Fruit fly (Drosophila melanogaster): Measurements from ENCODE around the gene osa.

osa gene

dm6 chr3R:17701971-17702845 lies 15.9 kb downstream of the osa start (continued):
- TF ChIP-seq OdsH (GFP tag; optimal IDR thresholded peaks at IDR 0.05) (peak; percentile 86), Ets21C (GFP tag; optimal IDR thresholded peaks at IDR 0.05) (peak; percentile 52), CG8319 (GFP tag; optimal IDR thresholded peaks at IDR 0.05) (peak; percentile 66), achi (GFP tag; optimal IDR thresholded peaks at IDR 0.05) (peak; percentile 74), CG11294 (GFP tag; IDR thresholded peaks at IDR 0.05) (peak; percentile 35; the same call in 1 of the 2 replicates), CG1621 (tag; optimal IDR thresholded peaks at IDR 0.05) (peak; percentile 77), Hr39 (GFP tag; optimal IDR thresholded peaks at IDR 0.05) (peak; percentile 63), Lpt (GFP tag; optimal IDR thresholded peaks at IDR 0.05) (no peak), CG16779 (tag; optimal IDR thresholded peaks at IDR 0.05) (peak; percentile 34), Sox14 (GFP tag; optimal IDR thresholded peaks at IDR 0.05) (peak; percentile 84), CG10631 (GFP tag; optimal IDR thresholded peaks at IDR 0.05) (peak; percentile 84), CG9139 (GFP tag; optimal IDR thresholded peaks at IDR 0.05) (peak; percentile 39), Eip93F (GFP tag; optimal IDR thresholded peaks at IDR 0.05) (no peak), acj6 (GFP tag; optimal IDR thresholded peaks at IDR 0.05) (peak; percentile 87), ss (GFP tag; optimal IDR thresholded peaks at IDR 0.05) (peak; percentile 54 to 84), svp (GFP tag) (peak; percentile 90), CG6276 (GFP tag; optimal IDR thresholded peaks at IDR 0.05) (peak; percentile 3), Eip78C (GFP tag) (peak; percentile 95), Sox102F (GFP tag; optimal IDR thresholded peaks at IDR 0.05) (peak; percentile 70), Gug (GFP tag; IDR thresholded peaks at IDR 0.05) (no peak), CG3032 (tag; optimal IDR thresholded peaks at IDR 0.05) (peak; percentile 90), CG8119 (GFP tag; IDR thresholded peaks at IDR 0.05) (peak; percentile 74), eg (GFP tag; IDR thresholded peaks at IDR 0.05) (peak; percentile 53; the same call in 1 of the 3 replicates), Hr38 (GFP tag; optimal IDR thresholded peaks at IDR 0.05) (no peak)

dm6 chr3R:17701131-17701593 lies 17.0 kb downstream of the osa start:
- TF ChIP-seq ss (GFP tag; optimal IDR thresholded peaks at IDR 0.05) (peak; percentile 31 to 38), CG4318 (GFP tag; optimal IDR thresholded peaks at IDR 0.05) (no peak), CG3032 (tag; optimal IDR thresholded peaks at IDR 0.05) (peak; percentile 8), CG11294 (GFP tag; IDR thresholded peaks at IDR 0.05) (0 out of 2 replicates have a peak, but pooled peaks have one; percentile 31), CG9139 (GFP tag; optimal IDR thresholded peaks at IDR 0.05) (no peak), Sox102F (GFP tag; optimal IDR thresholded peaks at IDR 0.05) (peak; percentile 39), Blimp-1 (GFP tag; optimal IDR thresholded peaks at IDR 0.05) (no peak), CG3919 (GFP tag; optimal IDR thresholded peaks at IDR 0.05) (peak; percentile 2), Hr4 (GFP tag; optimal IDR thresholded peaks at IDR 0.05) (peak; percentile 5), CG8319 (GFP tag; optimal IDR thresholded peaks at IDR 0.05) (no peak), Sox15 (GFP tag; optimal IDR thresholded peaks at IDR 0.05) (no peak), Lpt (GFP tag; optimal IDR thresholded peaks at IDR 0.05) (peak; percentile 53), Eip93F (GFP tag; optimal IDR thresholded peaks at IDR 0.05) (peak; percentile 21), CG10631 (GFP tag; optimal IDR thresholded peaks at IDR 0.05) (no peak), Gug (GFP tag; IDR thresholded peaks at IDR 0.05) (no peak), CG1621 (tag; optimal IDR thresholded peaks at IDR 0.05) (peak; percentile 12), CG6276 (GFP tag; optimal IDR thresholded peaks at IDR 0.05) (no peak), cyc (GFP tag; optimal IDR thresholded peaks at IDR 0.05) (peak; percentile 4), svp (GFP tag) (peak; percentile 38), CG6808 (GFP tag; optimal IDR thresholded peaks at IDR 0.05) (peak; percentile 5), CG6854 (GFP tag; optimal IDR thresholded peaks at IDR 0.05) (peak; percentile 71), CG8119 (GFP tag; IDR thresholded peaks at IDR 0.05) (0 out of 3 replicates have a peak, but pooled peaks have one; percentile 8), Eip78C (GFP tag) (peak; percentile 76), CG6163 (GFP tag; IDR thresholded peaks at IDR 0.05) (peak; percentile 53), CG6792 (GFP tag; optimal IDR thresholded peaks at IDR 0.05) (peak; percentile 6), net (GFP tag; optimal IDR thresholded peaks at IDR 0.05) (no peak), Ets96B (tag; optimal IDR thresholded peaks at IDR 0.05) (peak; percentile 20), CG15336 (GFP tag; IDR thresholded peaks at IDR 0.05) (peak; percentile 47; the same call in 1 of the 2 replicates), salr (GFP tag; optimal IDR thresholded peaks at IDR 0.05) (peak in 1 of 2 experiments; percentile 42), CG34406 (GFP tag; optimal IDR thresholded peaks at IDR 0.05) (peak; percentile 11), vri (GFP tag; optimal IDR thresholded peaks at IDR 0.05) (peak; percentile 60), fkh (GFP tag; optimal IDR thresholded peaks at IDR 0.05) (peak; percentile 39), dsx (GFP tag; optimal IDR thresholded peaks at IDR 0.05; ENCODE audit: poor library complexity, severe bottlenecking) (peak; percentile 40), Sox14 (GFP tag; optimal IDR thresholded peaks at IDR 0.05) (peak; percentile 68)
